Worm (Caenorhabditis elegans) whole organism, L4 larva: Measurements from ENCODE around the gene jun-1.

Experiments used
- T20F7.1 ChIP-seq: fragments of 200-800 bp; sonication (Bioruptor generic); optimal IDR thresholded peaks from 2 replicates; lab custom pipeline; 2018; ENCODE audit warnings: mild to moderate bottlenecking, missing genetic modification characterization, missing compliant biosample characterization
- Y5F2A.4 ChIP-seq: fragments of 200-800 bp; sonication (Bioruptor generic); optimal IDR thresholded peaks from 2 replicates; lab custom pipeline; 2018; ENCODE audit warnings: mild to moderate bottlenecking, missing genetic modification characterization, missing compliant biosample characterization
- Y75B8A.6 ChIP-seq: fragments of 200-800 bp; sonication (Bioruptor generic); IDR thresholded peaks from 2 replicates; pipeline ENCODE4 v1.3.6; 2022; ENCODE audit warnings: missing genetic modification reagents, missing genetic modification characterization, missing compliant biosample characterization
- aha-1 ChIP-seq: fragments of 150-350 bp; peaks from one replicate; lab custom pipeline; 2014; ENCODE audit warnings: missing biosample characterization, missing genetic modification characterization
- arid-1 ChIP-seq: fragments of 200-800 bp; sonication (Bioruptor generic); conservative IDR thresholded peaks from 2 replicates; pipeline ENCODE4 v1.3.6; 2022; ENCODE audit warnings: missing genetic modification reagents, missing genetic modification characterization, missing compliant biosample characterization
- ceh-28 ChIP-seq: fragments of 150-350 bp; optimal IDR thresholded peaks from 2 replicates; lab custom pipeline; 2014; ENCODE audit warnings: missing biosample characterization, missing genetic modification reagents, missing genetic modification characterization
- ces-1 ChIP-seq: fragments of 150-350 bp; sonication (generic microtip); optimal IDR thresholded peaks from 4 replicates; lab custom pipeline; 2014; ENCODE audit warnings: missing biosample characterization, missing genetic modification reagents, missing genetic modification characterization
- daf-16 ChIP-seq, 3 experiments: sonication (generic microtip); optimal IDR thresholded peaks; 2 replicates each; lab custom pipeline; 2016 to 2017; ENCODE audit warnings: missing genetic modification characterization in 3 of 3, missing genetic modification reagents in 3 of 3, mild to moderate bottlenecking in 2 of 3, missing compliant biosample characterization in 2 of 3, missing biosample characterization in 1 of 3, moderate library complexity in 1 of 3
- dmd-6 ChIP-seq: fragments of 200-800 bp; sonication (Bioruptor generic); IDR thresholded peaks from 2 replicates; pipeline ENCODE4 v1.3.6; 2022; ENCODE audit warnings: missing genetic modification reagents, missing genetic modification characterization, missing compliant biosample characterization
- dmd-9 ChIP-seq: fragments of 200-800 bp; sonication (Bioruptor generic); IDR thresholded peaks from 2 replicates; pipeline ENCODE4 v1.3.6; 2022; ENCODE audit warnings: missing genetic modification reagents, missing genetic modification characterization, missing compliant biosample characterization
- dpl-1 ChIP-seq: fragments of 150-350 bp; optimal IDR thresholded peaks from 2 replicates; lab custom pipeline; 2014; ENCODE audit warnings: missing biosample characterization, missing genetic modification reagents, missing genetic modification characterization
- dve-1 ChIP-seq: sonication (generic microtip); optimal IDR thresholded peaks from 2 replicates; lab custom pipeline; 2017; ENCODE audit warnings: antibody characterized with exemption, mild to moderate bottlenecking, missing genetic modification characterization, missing compliant biosample characterization; ENCODE audit not compliant: insufficient read depth
- fos-1 ChIP-seq: fragments of 150-350 bp; optimal IDR thresholded peaks from 2 replicates; lab custom pipeline; 2014; ENCODE audit warnings: missing biosample characterization, missing genetic modification characterization
- gei-8 ChIP-seq: fragments of 200-800 bp; sonication (Bioruptor generic); optimal IDR thresholded peaks from 2 replicates; lab custom pipeline; 2018; ENCODE audit warnings: mild to moderate bottlenecking, missing genetic modification characterization, missing compliant biosample characterization
- hif-1 ChIP-seq, 2 experiments: sonication (generic microtip); optimal IDR thresholded peaks; 2 replicates each; lab custom pipeline; 2016 to 2017; ENCODE audit warnings: missing compliant biosample characterization in 2 of 2, missing genetic modification characterization in 2 of 2, missing genetic modification reagents in 2 of 2, missing genotype in 2 of 2, mild to moderate bottlenecking in 1 of 2
- hlh-11 ChIP-seq: fragments of 200-800 bp; sonication (Bioruptor generic); optimal IDR thresholded peaks from 2 replicates; lab custom pipeline; 2018; ENCODE audit warnings: mild to moderate bottlenecking, missing genetic modification characterization, missing compliant biosample characterization
- hmg-1.1 ChIP-seq: fragments of 200-800 bp; sonication (Bioruptor generic); IDR thresholded peaks from 2 replicates; pipeline ENCODE4 v1.3.6; 2022; ENCODE audit warnings: missing genetic modification reagents, missing genetic modification characterization, missing compliant biosample characterization
- lin-1 ChIP-seq: fragments of 200-800 bp; sonication (Bioruptor generic); IDR thresholded peaks from 2 replicates; pipeline ENCODE4 v1.3.6; 2022; ENCODE audit warnings: missing genetic modification reagents, missing genetic modification characterization, missing compliant biosample characterization
- lin-13 ChIP-seq: fragments of 150-350 bp; optimal IDR thresholded peaks from 2 replicates; lab custom pipeline; 2014; ENCODE audit warnings: missing biosample characterization, missing genetic modification reagents, missing genetic modification characterization
- lin-38 ChIP-seq: fragments of 200-800 bp; sonication (Bioruptor generic); IDR thresholded peaks from 2 replicates; pipeline ENCODE4 v1.3.6; 2022; ENCODE audit warnings: missing genetic modification reagents, missing genetic modification characterization, missing compliant biosample characterization
- lsy-2 ChIP-seq, 2 experiments: fragments of 150-350 bp in 1 of 2; sonication (generic microtip) in 1 of 2; optimal IDR thresholded peaks; 2 replicates each; lab custom pipeline; 2014 to 2017; ENCODE audit warnings: missing biosample characterization in 2 of 2, missing genetic modification characterization in 2 of 2
- madf-5 ChIP-seq, 2 experiments: fragments of 200-800 bp; sonication (Bioruptor generic); IDR thresholded peaks; 2 replicates each; pipeline ENCODE4 v1.3.6; 2022; ENCODE audit warnings: missing compliant biosample characterization in 2 of 2, missing genetic modification characterization in 2 of 2
- mep-1 ChIP-seq: fragments of 150-350 bp; sonication (generic microtip); optimal IDR thresholded peaks from 3 replicates; lab custom pipeline; 2014; ENCODE audit warnings: missing biosample characterization, missing genetic modification characterization
- mes-2 ChIP-seq: sonication (generic microtip); optimal IDR thresholded peaks from 2 replicates; lab custom pipeline; 2016; ENCODE audit warnings: missing genotype, mild to moderate bottlenecking, missing genetic modification characterization, missing compliant biosample characterization; ENCODE audit not compliant: poor library complexity, severe bottlenecking
- mxl-2 ChIP-seq: fragments of 200-800 bp; sonication (Bioruptor generic); conservative IDR thresholded peaks from 2 replicates; pipeline ENCODE4 v1.3.6; 2022; ENCODE audit warnings: missing genetic modification reagents, missing genetic modification characterization, missing compliant biosample characterization
- mxl-3 ChIP-seq: fragments of 200-800 bp; sonication (Bioruptor generic); optimal IDR thresholded peaks from 2 replicates; lab custom pipeline; 2018; ENCODE audit warnings: mild to moderate bottlenecking, missing genetic modification characterization, missing compliant biosample characterization
- nhr-10 ChIP-seq: fragments of 150-350 bp; optimal IDR thresholded peaks from 2 replicates; lab custom pipeline; 2014; ENCODE audit warnings: missing biosample characterization, missing genetic modification characterization
- nhr-111 ChIP-seq: fragments of 200-800 bp; sonication (Bioruptor generic); optimal IDR thresholded peaks from 2 replicates; lab custom pipeline; 2018; ENCODE audit warnings: mild to moderate bottlenecking, missing genetic modification characterization, missing compliant biosample characterization
- nhr-25 ChIP-seq: sonication (generic microtip); optimal IDR thresholded peaks from 2 replicates; lab custom pipeline; 2017; ENCODE audit warnings: missing genetic modification characterization, mild to moderate bottlenecking, missing compliant biosample characterization, antibody characterized with exemption, moderate library complexity, borderline replicate concordance; ENCODE audit not compliant: insufficient read depth
- nhr-41 ChIP-seq: fragments of 200-800 bp; sonication (Bioruptor generic); IDR thresholded peaks from 2 replicates; pipeline ENCODE4 v1.3.6; 2022; ENCODE audit warnings: missing genetic modification reagents, missing genetic modification characterization, missing compliant biosample characterization
- nhr-48 ChIP-seq: sonication (generic microtip); optimal IDR thresholded peaks from 2 replicates; lab custom pipeline; 2016; ENCODE audit warnings: mild to moderate bottlenecking, missing genetic modification characterization, missing compliant biosample characterization
- nhr-6 ChIP-seq: fragments of 150-350 bp; optimal IDR thresholded peaks from 2 replicates; lab custom pipeline; 2014; ENCODE audit warnings: missing biosample characterization, missing genetic modification characterization
- nhr-76 ChIP-seq: fragments of 150-350 bp; optimal IDR thresholded peaks from 2 replicates; lab custom pipeline; 2014; ENCODE audit warnings: missing biosample characterization, missing genetic modification characterization
- php-3 ChIP-seq: fragments of 200-800 bp; sonication (Bioruptor generic); IDR thresholded peaks from 2 replicates; pipeline ENCODE4 v1.3.6; 2022; ENCODE audit warnings: missing genetic modification reagents, missing genetic modification characterization, missing compliant biosample characterization
- pqm-1 ChIP-seq: sonication (generic microtip); optimal IDR thresholded peaks from 2 replicates; lab custom pipeline; 2017; ENCODE audit warnings: missing biosample characterization, missing genetic modification characterization
- snpc-1.2 ChIP-seq: fragments of 200-800 bp; sonication (Bioruptor generic); IDR thresholded peaks from 2 replicates; pipeline ENCODE4 v1.3.6; 2022; ENCODE audit warnings: missing genetic modification reagents, missing genetic modification characterization, missing compliant biosample characterization
- snpc-4 ChIP-seq: fragments of 150-350 bp; optimal IDR thresholded peaks from 2 replicates; lab custom pipeline; 2014; ENCODE audit warnings: missing biosample characterization, missing genetic modification characterization
- tra-1 ChIP-seq: fragments of 200-800 bp; sonication (Bioruptor generic); IDR thresholded peaks from 2 replicates; pipeline ENCODE4 v1.3.6; 2022; ENCODE audit warnings: missing genetic modification reagents, missing genetic modification characterization, missing compliant biosample characterization
- unc-130 ChIP-seq: sonication (generic microtip); optimal IDR thresholded peaks from 2 replicates; lab custom pipeline; 2016; ENCODE audit warnings: missing genetic modification reagents, missing genetic modification characterization, missing compliant biosample characterization
- unc-39 ChIP-seq: sonication (generic microtip); optimal IDR thresholded peaks from 2 replicates; lab custom pipeline; 2017; ENCODE audit warnings: missing biosample characterization, missing genetic modification characterization
- zag-1 ChIP-seq: fragments of 150-350 bp; optimal IDR thresholded peaks from 2 replicates; lab custom pipeline; 2014; ENCODE audit warnings: missing biosample characterization, missing genetic modification characterization
- ztf-7 ChIP-seq: fragments of 150-350 bp; optimal IDR thresholded peaks from 2 replicates; lab custom pipeline; 2014; ENCODE audit warnings: missing biosample characterization, missing genetic modification characterization

jun-1 gene

DNA sequence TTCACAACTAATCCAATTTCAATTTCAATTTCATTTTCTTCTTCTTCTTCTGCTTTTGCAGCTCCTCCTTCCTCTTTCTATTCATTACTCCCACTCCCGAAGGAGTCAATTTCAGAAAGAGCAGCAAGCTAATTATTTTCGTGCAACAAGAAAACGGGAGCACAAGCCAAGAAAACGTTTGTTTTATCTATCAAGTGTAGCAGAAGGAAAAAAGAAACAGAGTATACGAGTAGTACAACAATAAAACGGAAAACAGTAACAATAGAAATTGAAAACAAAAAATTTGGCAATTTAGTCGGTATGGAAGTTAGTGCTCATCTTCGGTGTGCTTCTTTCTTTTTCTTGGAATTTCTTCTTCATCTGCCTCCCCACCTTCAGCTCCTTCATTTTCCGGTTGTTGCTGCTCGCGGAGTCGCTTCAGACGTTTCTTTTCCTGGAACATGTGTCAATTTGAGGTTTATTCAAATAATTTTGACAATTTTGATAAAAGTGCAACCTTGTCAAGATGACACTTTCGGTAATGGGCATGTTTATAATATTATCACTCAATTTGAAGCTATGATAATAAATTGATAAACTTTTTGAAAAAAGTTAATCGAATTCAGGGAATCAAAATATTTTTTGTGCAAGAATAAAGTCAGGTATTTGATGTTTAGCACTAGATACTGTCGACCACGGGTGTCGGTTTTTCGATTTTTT is 53.0 kb downstream of the jun-1 start, which contains the start of gene W07A12.8:
Gene W07A12.8 (minus strand): TSS at position 51 of the 699 bp plus-strand sequence.
- TF ChIP-seq nhr-76, result no peak
- peak; percentile 55 for TF ChIP-seq pqm-1 (tag; lab: Kevin White, UChicago)
- TF ChIP-seq hlh-11 (tag; lab: Kevin White, UChicago), result peak; percentile 32
- TF ChIP-seq dve-1 (tag; lab: Kevin White, UChicago), result peak; percentile 12
- no peak for TF ChIP-seq nhr-10 (tag; lab: Kevin White, UChicago)
- TF ChIP-seq tra-1 (GFP tag; lab: Robert Waterston, UW), result 0 out of 2 replicates have a peak, but pooled peaks have one; percentile 60
- TF ChIP-seq lin-13 (GFP tag; lab: Kevin White, UChicago), result no peak
- no peak for TF ChIP-seq snpc-1.2 (GFP tag; lab: Robert Waterston, UW)
- TF ChIP-seq lin-1 (GFP tag; lab: Robert Waterston, UW), result peak; percentile 52; the same call in 1 of the 2 replicates
- TF ChIP-seq dmd-9 (GFP tag; lab: Robert Waterston, UW), result no peak
- peak; percentile 91; the same call in 1 of the 2 replicates for TF ChIP-seq dmd-6 (GFP tag; lab: Robert Waterston, UW)
- no peak for TF ChIP-seq dpl-1 (GFP tag; lab: Kevin White, UChicago)
- TF ChIP-seq nhr-48 (tag; lab: Kevin White, UChicago), result peak; percentile 34
- no peak for TF ChIP-seq nhr-25 (tag; lab: Kevin White, UChicago)
- TF ChIP-seq daf-16 (GFP tag; optimal IDR thresholded peaks at IDR 0.05; lab: Kevin White, UChicago), result no peak
- peak; percentile 66 for TF ChIP-seq daf-16 (tag; optimal IDR thresholded peaks at IDR 0.05; lab: Kevin White, UChicago)

DNA sequence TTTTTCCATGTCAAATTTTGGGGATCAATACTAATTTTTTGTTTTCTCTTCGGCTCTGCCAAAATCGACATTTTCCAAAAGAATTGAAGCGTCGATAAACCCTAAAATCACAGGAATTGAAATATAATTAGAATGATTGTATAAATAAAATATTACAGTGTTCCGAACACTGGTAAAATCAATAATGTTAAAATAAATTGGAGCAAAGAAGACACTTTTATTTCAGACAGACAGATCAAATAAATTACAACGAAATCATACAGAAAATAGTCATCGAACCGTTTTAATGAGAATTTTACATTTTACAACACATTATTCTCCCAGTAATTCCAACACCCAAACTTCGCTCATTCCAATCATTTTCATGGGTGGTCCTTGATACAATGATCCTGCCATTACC is 54.8 kb downstream of the jun-1 start, which contains the start of gene T23G7.3:
Gene T23G7.3 (minus strand): TSS at position 101 of the 400 bp plus-strand sequence.
- TF ChIP-seq unc-130 (GFP tag; lab: Kevin White, UChicago) (no peak), lin-13 (GFP tag; lab: Kevin White, UChicago) (no peak), nhr-76 (no peak), gei-8 (no peak), php-3 (GFP tag; lab: Robert Waterston, UW) (no peak), Y5F2A.4 (GFP tag; lab: Kevin White, UChicago) (no peak), zag-1 (tag; lab: Kevin White, UChicago) (no peak), nhr-25 (tag; lab: Kevin White, UChicago) (no peak), dmd-6 (GFP tag; lab: Robert Waterston, UW) (no peak), dve-1 (tag; lab: Kevin White, UChicago) (no peak), ceh-28 (no peak), nhr-41 (GFP tag; lab: Robert Waterston, UW) (no peak), fos-1 (tag; lab: Kevin White, UChicago) (no peak), Y75B8A.6 (no peak), snpc-4 (tag; lab: Kevin White, UChicago) (no peak), unc-39 (tag; lab: Kevin White, UChicago) (no peak), nhr-111 (no peak)

DNA sequence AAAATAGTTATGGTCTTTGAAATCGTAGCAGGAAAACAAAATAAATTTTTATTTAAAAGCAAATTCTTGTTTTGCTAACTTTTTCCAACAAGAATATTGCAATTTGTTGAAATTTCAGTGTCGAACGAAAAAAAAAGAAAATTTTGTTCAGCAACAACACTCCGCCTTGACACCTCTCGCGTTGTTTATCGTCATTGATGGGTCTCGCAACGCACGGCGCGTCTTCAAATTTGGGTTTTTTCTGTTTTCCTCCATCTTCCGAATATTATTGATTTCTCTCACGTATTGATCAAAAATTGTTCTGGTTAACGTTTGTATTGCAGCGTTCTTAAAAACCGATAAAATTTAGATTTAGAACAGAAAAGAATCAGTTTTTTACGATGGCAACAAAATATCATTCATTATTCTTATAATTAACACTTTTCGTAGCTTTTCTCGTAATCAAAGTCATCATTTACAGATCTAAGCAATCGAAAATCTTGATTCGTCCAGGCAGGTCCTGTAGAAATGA is 56.5 kb downstream of the jun-1 start, which contains the start of gene dpl-1:
Gene dpl-1 (plus strand): TSS at position 461 of the 511 bp plus-strand sequence.
- TF ChIP-seq arid-1 (GFP tag; lab: Robert Waterston, UW) (no peak), mxl-3 (GFP tag; lab: Kevin White, UChicago) (no peak), lin-38 (GFP tag; lab: Robert Waterston, UW) (0 out of 2 replicates have a peak, but pooled peaks have one; percentile 24), mep-1 (tag; lab: Kevin White, UChicago) (no peak), hlh-11 (tag; lab: Kevin White, UChicago) (no peak), mxl-2 (no peak), nhr-6 (tag; lab: Kevin White, UChicago) (peak; percentile 22), mes-2 (tag; lab: Kevin White, UChicago) (peak; percentile 68), T20F7.1 (GFP tag; lab: Kevin White, UChicago) (peak; percentile 96), hif-1 (tag; optimal IDR thresholded peaks at IDR 0.05; lab: Kevin White, UChicago) (peak in 1 of 2 experiments; percentile 2), ztf-7 (tag; lab: Kevin White, UChicago) (peak; percentile 21), ces-1 (GFP tag; lab: Kevin White, UChicago) (no peak), lsy-2 (tag; optimal IDR thresholded peaks at IDR 0.05; lab: Kevin White, UChicago) (peak in 1 of 2 experiments; percentile 68), madf-5 (GFP tag; IDR thresholded peaks at IDR 0.05; lab: Robert Waterston, UW) (no peak), aha-1 (tag; lab: Kevin White, UChicago) (peak; percentile 93), daf-16 (GFP tag; optimal IDR thresholded peaks at IDR 0.05; lab: Kevin White, UChicago) (no peak), daf-16 (tag; optimal IDR thresholded peaks at IDR 0.05; lab: Kevin White, UChicago) (peak; percentile 43), Y5F2A.4 (GFP tag; lab: Kevin White, UChicago) (no peak), hmg-1.1 (GFP tag; lab: Robert Waterston, UW) (no peak)
